Fruit fly (Drosophila melanogaster) whole organism, embryonic: Measurements from ENCODE around the gene CG43233.

Experiments used
- Adf1 ChIP-seq: fragments of 200-800 bp; sonication (Bioruptor generic); IDR thresholded peaks from 2 replicates; pipeline ENCODE4 v1.3.6; 2022; ENCODE audit warnings: missing biosample characterization, missing genetic modification characterization
- BEAF-32 ChIP-seq: fragments of 200-800 bp; sonication (Bioruptor generic); optimal IDR thresholded peaks from 3 replicates; lab custom pipeline; 2017; ENCODE audit warnings: missing biosample characterization, missing genetic modification characterization, mild to moderate bottlenecking, moderate library complexity, missing genetic modification reagents
- C15 ChIP-seq: fragments of 200-800 bp; sonication (Bioruptor generic); IDR thresholded peaks from 3 replicates; pipeline ENCODE4 v1.3.6; 2022; ENCODE audit warnings: missing biosample characterization, missing genetic modification characterization
- CG1024 ChIP-seq: fragments of 200-800 bp; sonication (Bioruptor generic); IDR thresholded peaks from 2 replicates; pipeline ENCODE4 v1.3.6; 2022; ENCODE audit warnings: missing biosample characterization, missing genetic modification characterization
- CG10959 ChIP-seq: fragments of 200-800 bp; sonication (Bioruptor generic); IDR thresholded peaks from 2 replicates; pipeline ENCODE4 v1.3.6; 2022; ENCODE audit warnings: missing biosample characterization, missing genetic modification characterization
- CG11456 ChIP-seq: fragments of 200-800 bp; sonication (Bioruptor generic); IDR thresholded peaks from 3 replicates; pipeline ENCODE4 v1.3.6; 2022; ENCODE audit warnings: missing biosample characterization, missing genetic modification characterization
- CG13123 ChIP-seq: fragments of 200-800 bp; sonication (Bioruptor generic); optimal IDR thresholded peaks from 2 replicates; lab custom pipeline; 2016; ENCODE audit warnings: missing biosample characterization, missing genetic modification characterization
- CG13424 ChIP-seq: fragments of 200-800 bp; sonication (Bioruptor generic); optimal IDR thresholded peaks from 2 replicates; lab custom pipeline; 2019; ENCODE audit warnings: missing biosample characterization, mild to moderate bottlenecking, missing genetic modification characterization, moderate library complexity
- CG15011 ChIP-seq: fragments of 200-800 bp; sonication (Bioruptor generic); optimal IDR thresholded peaks from 3 replicates; lab custom pipeline; 2018; ENCODE audit warnings: missing biosample characterization, mild to moderate bottlenecking, missing genetic modification characterization
- CG1602 ChIP-seq: fragments of 200-800 bp; sonication (Bioruptor generic); optimal IDR thresholded peaks from 3 replicates; lab custom pipeline; 2016; ENCODE audit warnings: missing biosample characterization, missing genetic modification characterization
- CG2712 ChIP-seq: fragments of 200-800 bp; optimal IDR thresholded peaks from 3 replicates; lab custom pipeline; 2019; ENCODE audit warnings: missing biosample characterization, mild to moderate bottlenecking, missing genetic modification characterization, moderate library complexity
- CG31388 ChIP-seq: fragments of 200-800 bp; sonication (Bioruptor generic); optimal IDR thresholded peaks from 2 replicates; lab custom pipeline; 2016; ENCODE audit warnings: missing biosample characterization, missing genetic modification characterization
- CG3847 ChIP-seq: fragments of 200-800 bp; sonication (Bioruptor generic); IDR thresholded peaks from 2 replicates; pipeline ENCODE4 v1.3.6; 2022; ENCODE audit warnings: missing biosample characterization, missing genetic modification characterization
- CG4282 ChIP-seq: fragments of 200-800 bp; sonication (Bioruptor generic); optimal IDR thresholded peaks from 2 replicates; lab custom pipeline; 2016; ENCODE audit warnings: missing biosample characterization, missing genetic modification characterization
- CG4404 ChIP-seq: fragments of 200-800 bp; sonication (Bioruptor generic); IDR thresholded peaks from 2 replicates; pipeline ENCODE4 v1.3.6; 2022; ENCODE audit warnings: missing biosample characterization, missing genetic modification characterization
- CG6813 ChIP-seq: fragments of 200-800 bp; sonication (Bioruptor generic); optimal IDR thresholded peaks from 2 replicates; lab custom pipeline; 2017; ENCODE audit warnings: missing biosample characterization, missing genetic modification characterization, mild to moderate bottlenecking, moderate library complexity, missing genetic modification reagents
- CG8359 ChIP-seq: fragments of 200-800 bp; sonication (Bioruptor generic); optimal IDR thresholded peaks from 2 replicates; lab custom pipeline; 2017; ENCODE audit warnings: missing biosample characterization, mild to moderate bottlenecking, missing genetic modification characterization, borderline replicate concordance
- CG8924 ChIP-seq: fragments of 200-800 bp; optimal IDR thresholded peaks from 3 replicates; lab custom pipeline; 2019; ENCODE audit warnings: missing biosample characterization, mild to moderate bottlenecking, missing genetic modification characterization, moderate library complexity
- CoRest ChIP-seq: fragments of 200-800 bp; sonication (Bioruptor generic); optimal IDR thresholded peaks from 3 replicates; lab custom pipeline; 2018; ENCODE audit warnings: missing biosample characterization, mild to moderate bottlenecking, missing genetic modification characterization, moderate library complexity
- Ets97D ChIP-seq: fragments of 200-800 bp; sonication (Bioruptor generic); optimal IDR thresholded peaks from 3 replicates; lab custom pipeline; 2016; ENCODE audit warnings: missing biosample characterization, missing genetic modification characterization
- H15 ChIP-seq: fragments of 200-800 bp; sonication (Bioruptor generic); IDR thresholded peaks from 3 replicates; pipeline ENCODE4 v1.3.6; 2022; ENCODE audit warnings: missing biosample characterization, missing genetic modification characterization
- Lpt ChIP-seq: fragments of >200 bp; optimal IDR thresholded peaks from 2 replicates; lab custom pipeline; 2018; ENCODE audit warnings: missing biosample characterization, missing genetic modification characterization
- MBD-R2 ChIP-seq: fragments of 200-800 bp; sonication (Bioruptor generic); IDR thresholded peaks from 2 replicates; pipeline ENCODE4 v1.3.6; 2022; ENCODE audit warnings: missing biosample characterization, missing genetic modification characterization
- Mad ChIP-seq: fragments of 200-800 bp; sonication (Bioruptor generic); optimal IDR thresholded peaks from 2 replicates; lab custom pipeline; 2016; ENCODE audit warnings: missing biosample characterization, missing genetic modification characterization
- Mrtf ChIP-seq: fragments of 200-800 bp; sonication (Bioruptor generic); IDR thresholded peaks from 3 replicates; pipeline ENCODE4 v1.3.6; 2022; ENCODE audit warnings: missing biosample characterization, missing genetic modification characterization
- Sox102F ChIP-seq: fragments of 200-800 bp; sonication (Bioruptor generic); optimal IDR thresholded peaks from 2 replicates; lab custom pipeline; 2018; ENCODE audit warnings: missing biosample characterization, mild to moderate bottlenecking, missing genetic modification characterization, moderate library complexity
- Taf1 ChIP-seq: fragments of 200-800 bp; sonication (Bioruptor generic); IDR thresholded peaks from 2 replicates; pipeline ENCODE4 v1.3.6; 2022; ENCODE audit warnings: missing biosample characterization, missing genetic modification characterization
- Tbp ChIP-seq: fragments of >200 bp; optimal IDR thresholded peaks from 2 replicates; lab custom pipeline; 2018; ENCODE audit warnings: missing biosample characterization, missing genetic modification characterization
- al ChIP-seq: fragments of 200-800 bp; sonication (Bioruptor generic); IDR thresholded peaks from 2 replicates; pipeline ENCODE4 v1.3.6; 2022; ENCODE audit warnings: missing biosample characterization, missing genetic modification characterization
- cas ChIP-seq: fragments of 200-800 bp; sonication (Bioruptor generic); IDR thresholded peaks from 2 replicates; pipeline ENCODE4 v1.3.6; 2022; ENCODE audit warnings: missing biosample characterization, missing genetic modification characterization
- cato ChIP-seq: fragments of 200-800 bp; sonication (Bioruptor generic); optimal IDR thresholded peaks from 2 replicates; lab custom pipeline; 2016; ENCODE audit warnings: missing biosample characterization, missing genetic modification characterization, borderline replicate concordance
- crc ChIP-seq: fragments of 200-800 bp; sonication (Bioruptor generic); optimal IDR thresholded peaks from 2 replicates; lab custom pipeline; 2016; ENCODE audit warnings: missing biosample characterization, missing genetic modification characterization
- cwo ChIP-seq: fragments of 200-800 bp; sonication (Bioruptor generic); optimal IDR thresholded peaks from 3 replicates; lab custom pipeline; 2017; ENCODE audit warnings: missing biosample characterization, missing genetic modification characterization, mild to moderate bottlenecking, moderate library complexity, missing genetic modification reagents
- dmrt99B ChIP-seq: fragments of 200-800 bp; sonication (Bioruptor generic); optimal IDR thresholded peaks from 2 replicates; lab custom pipeline; 2018; ENCODE audit warnings: missing biosample characterization, mild to moderate bottlenecking, missing genetic modification characterization, moderate library complexity
- fru ChIP-seq: fragments of >200 bp; optimal IDR thresholded peaks from 2 replicates; lab custom pipeline; 2017
- her ChIP-seq: fragments of 200-800 bp; sonication (Bioruptor generic); optimal IDR thresholded peaks from 2 replicates; lab custom pipeline; 2016; ENCODE audit warnings: missing biosample characterization, missing genetic modification characterization
- kni ChIP-seq: fragments of 200-800 bp; sonication (Bioruptor generic); optimal IDR thresholded peaks from 3 replicates; lab custom pipeline; 2017; ENCODE audit warnings: mild to moderate bottlenecking, missing biosample characterization, missing genetic modification reagents, missing genetic modification characterization
- nmo ChIP-seq: fragments of 200-800 bp; sonication (Bioruptor generic); optimal IDR thresholded peaks from 2 replicates; lab custom pipeline; 2018; ENCODE audit warnings: missing biosample characterization, mild to moderate bottlenecking, missing genetic modification characterization, moderate library complexity
- org-1 ChIP-seq: fragments of 200-800 bp; sonication (Bioruptor generic); optimal IDR thresholded peaks from 2 replicates; lab custom pipeline; 2017; ENCODE audit warnings: missing biosample characterization, missing genetic modification characterization
- pros ChIP-seq: fragments of 200-800 bp; sonication (Bioruptor generic); optimal IDR thresholded peaks from 3 replicates; lab custom pipeline; 2019; ENCODE audit warnings: missing biosample characterization, mild to moderate bottlenecking, missing genetic modification characterization, moderate library complexity
- pzg ChIP-seq: fragments of 200-800 bp; sonication (Bioruptor generic); optimal IDR thresholded peaks from 3 replicates; lab custom pipeline; 2018; ENCODE audit warnings: missing biosample characterization, mild to moderate bottlenecking, missing genetic modification characterization, moderate library complexity
- row ChIP-seq: fragments of 200-800 bp; sonication (Bioruptor generic); IDR thresholded peaks from 3 replicates; pipeline ENCODE4 v1.3.6; 2022; ENCODE audit warnings: missing biosample characterization, missing genetic modification characterization
- scrt ChIP-seq: fragments of 200-800 bp; sonication (Bioruptor generic); optimal IDR thresholded peaks from 2 replicates; lab custom pipeline; 2018; ENCODE audit warnings: missing biosample characterization, mild to moderate bottlenecking, missing genetic modification characterization, moderate library complexity
- sd ChIP-seq: fragments of 200-800 bp; sonication (Bioruptor generic); optimal IDR thresholded peaks from 3 replicates; lab custom pipeline; 2018; ENCODE audit warnings: missing biosample characterization, mild to moderate bottlenecking, missing genetic modification characterization, moderate library complexity
- sima ChIP-seq: fragments of 200-800 bp; sonication (Bioruptor generic); optimal IDR thresholded peaks from 2 replicates; lab custom pipeline; 2016; ENCODE audit warnings: missing biosample characterization, missing genetic modification characterization
- sug ChIP-seq: fragments of 200-800 bp; optimal IDR thresholded peaks from 2 replicates; lab custom pipeline; 2019; ENCODE audit warnings: missing biosample characterization, mild to moderate bottlenecking, missing genetic modification characterization, moderate library complexity
- tgo ChIP-seq: fragments of 200-800 bp; sonication (Bioruptor generic); IDR thresholded peaks from 3 replicates; pipeline ENCODE4 v1.3.6; 2022; ENCODE audit warnings: missing biosample characterization, missing genetic modification characterization
- tin ChIP-seq: fragments of 200-800 bp; sonication (Bioruptor generic); optimal IDR thresholded peaks from 3 replicates; lab custom pipeline; 2016; ENCODE audit warnings: missing biosample characterization, missing genetic modification characterization
- usp ChIP-seq: fragments of >200 bp; optimal IDR thresholded peaks from 2 replicates; lab custom pipeline; 2017; ENCODE audit warnings: missing biosample characterization, missing genetic modification characterization
- z ChIP-seq: fragments of 200-800 bp; sonication (Bioruptor generic); IDR thresholded peaks from 3 replicates; pipeline ENCODE4 v1.3.6; 2022; ENCODE audit warnings: missing biosample characterization, missing genetic modification characterization

CG43233 gene

dm6 chr2L:20479694-20480093, 6.5 kb upstream of the CG43233 start (continued):
- TF ChIP-seq pros (GFP tag; lab: Kevin White, UChicago) (no peak), usp (GFP tag; lab: Kevin White, UChicago) (no peak), CG4404 (GFP tag; lab: Robert Waterston, UW) (0 out of 2 replicates have a peak, but pooled peaks have one; percentile 10), CG8359 (GFP tag; lab: Kevin White, UChicago) (no peak), CG31388 (GFP tag; lab: Kevin White, UChicago) (no peak), fru (no peak), nmo (GFP tag; lab: Kevin White, UChicago) (no peak)

- TF ChIP-seq Sox102F (GFP tag; lab: Kevin White, UChicago) = peak; percentile 57
- peak; percentile 8 for TF ChIP-seq CG8924 (tag; lab: Kevin White, UChicago)
- TF ChIP-seq MBD-R2 (GFP tag; lab: Robert Waterston, UW) = no peak
- TF ChIP-seq al = no peak
- TF ChIP-seq sug (tag; lab: Kevin White, UChicago) = no peak
- no peak for TF ChIP-seq CG15011 (GFP tag; lab: Kevin White, UChicago)
- 0 out of 3 replicates have a peak, but pooled peaks have one; percentile 16 for TF ChIP-seq CG11456 (GFP tag; lab: Robert Waterston, UW)
- TF ChIP-seq CG4282 (GFP tag; lab: Kevin White, UChicago) = no peak
- TF ChIP-seq CG10959 (GFP tag; lab: Robert Waterston, UW) = no peak
- TF ChIP-seq z (GFP tag; lab: Robert Waterston, UW) = no peak
- TF ChIP-seq CG13123 (GFP tag; lab: Kevin White, UChicago) = no peak
- TF ChIP-seq C15 = no peak
- TF ChIP-seq CG2712 (tag; lab: Kevin White, UChicago) = peak; percentile 48
- TF ChIP-seq Mrtf (GFP tag; lab: Robert Waterston, UW) = no peak
- TF ChIP-seq CG1602 (GFP tag; lab: Kevin White, UChicago) = peak; percentile 7
- TF ChIP-seq CG13424 (tag; lab: Kevin White, UChicago) = peak; percentile 24
- TF ChIP-seq H15 (GFP tag; lab: Robert Waterston, UW) = no peak
- no peak for TF ChIP-seq tin
- TF ChIP-seq crc (GFP tag; lab: Kevin White, UChicago) = no peak
- no peak for TF ChIP-seq CG6813
- TF ChIP-seq Mad = no peak
- peak; percentile 19 for TF ChIP-seq dmrt99B (tag; lab: Kevin White, UChicago)
- no peak for TF ChIP-seq cas (GFP tag; lab: Robert Waterston, UW)
- TF ChIP-seq row (GFP tag; lab: Robert Waterston, UW) = peak; percentile 52
- TF ChIP-seq Lpt = no peak
- TF ChIP-seq kni (GFP tag; lab: Kevin White, UChicago) = no peak
- no peak; the same call in 2 of the 3 replicates for TF ChIP-seq tgo
- TF ChIP-seq scrt (GFP tag; lab: Kevin White, UChicago) = no peak
- TF ChIP-seq cato = no peak
- no peak for TF ChIP-seq Adf1 (GFP tag; lab: Robert Waterston, UW)
- no peak for TF ChIP-seq pzg
- TF ChIP-seq sd (tag; lab: Kevin White, UChicago) = peak; percentile 29
- TF ChIP-seq BEAF-32 (GFP tag; lab: Kevin White, UChicago) = no peak
- TF ChIP-seq sima (GFP tag; lab: Kevin White, UChicago) = no peak
- no peak for TF ChIP-seq CG1024 (GFP tag; lab: Robert Waterston, UW)
- no peak for TF ChIP-seq Ets97D
- no peak for TF ChIP-seq Taf1 (GFP tag; lab: Robert Waterston, UW)
- TF ChIP-seq CoRest = peak; percentile 47
- TF ChIP-seq org-1 (GFP tag; lab: Kevin White, UChicago) = no peak
- no peak for TF ChIP-seq CG3847 (GFP tag; lab: Robert Waterston, UW)
- TF ChIP-seq her (GFP tag; lab: Kevin White, UChicago) = no peak
- no peak for TF ChIP-seq Tbp (GFP tag; lab: Kevin White, UChicago)
- TF ChIP-seq cwo (GFP tag; lab: Kevin White, UChicago) = no peak
Measured at dm6 chr2L:20478549-20479238, 5.5 kb upstream of the CG43233 start.
